Worm (Caenorhabditis elegans): Measurements from ENCODE around the gene F36G9.13.
A peak's percentile ranks its signal among the peaks of the same experiment; 100 is the strongest.

Gene F36G9.13

ce11 chrV:16000433-16000832 lies 17.3 kb downstream of the F36G9.13 start, which contains the start of gene nhr-50 (continued):
- TF ChIP-seq pag-3 (tag; optimal IDR thresholded peaks at IDR 0.05; ENCODE audit: borderline replicate concordance, insufficient read depth) (no peak), jun-1 (tag; optimal IDR thresholded peaks at IDR 0.05) (peak; percentile 93), nhr-19 (GFP tag; conservative IDR thresholded peaks at IDR 0.05) (no peak; the same call in 1 of the 2 replicates), nhr-12 (tag; optimal IDR thresholded peaks at IDR 0.05) (no peak), snu-23 (GFP tag; optimal IDR thresholded peaks at IDR 0.05) (peak; percentile 46), nhr-90 (tag; optimal IDR thresholded peaks at IDR 0.05; ENCODE audit: poor library complexity) (peak; percentile 36), ceh-90 (tag; optimal IDR thresholded peaks at IDR 0.05) (no peak), unc-62 (GFP tag; optimal IDR thresholded peaks at IDR 0.05) (no peak), fkh-8 (tag; optimal IDR thresholded peaks at IDR 0.05) (peak; percentile 88), mep-1 (tag; optimal IDR thresholded peaks at IDR 0.05) (peak; percentile 25), nhr-77 (tag; optimal IDR thresholded peaks at IDR 0.05) (peak; percentile 51), aly-2 (tag; optimal IDR thresholded peaks at IDR 0.05) (no peak), fkh-4 (tag; optimal IDR thresholded peaks at IDR 0.05; ENCODE audit: borderline replicate concordance) (no peak), vab-15 (tag; optimal IDR thresholded peaks at IDR 0.05) (no peak), grh-1 (GFP tag; IDR thresholded peaks at IDR 0.05) (no peak), unc-98 (GFP tag; IDR thresholded peaks at IDR 0.05) (no peak), fkh-10 (GFP tag; optimal IDR thresholded peaks at IDR 0.05) (no peak), aha-1 (tag; optimal IDR thresholded peaks at IDR 0.05) (no peak), lin-15B (tag; optimal IDR thresholded peaks at IDR 0.05) (no peak), ceh-63 (GFP tag; optimal IDR thresholded peaks at IDR 0.05) (no peak), mdl-1 (tag; optimal IDR thresholded peaks at IDR 0.05) (peak in 1 of 2 experiments; percentile 53), nhr-11 (tag; optimal IDR thresholded peaks at IDR 0.05) (no peak), elt-3 (tag; optimal IDR thresholded peaks at IDR 0.05) (peak in 1 of 6 experiments; percentile 21), egl-27 (tag; optimal IDR thresholded peaks at IDR 0.05) (peak in 1 of 2 experiments; percentile 26), tlp-1 (tag; optimal IDR thresholded peaks at IDR 0.05) (no peak), nhr-76 (tag; optimal IDR thresholded peaks at IDR 0.05) (no peak), hlh-4 (tag; optimal IDR thresholded peaks at IDR 0.05) (peak; percentile 80), irx-1 (tag; optimal IDR thresholded peaks at IDR 0.05) (no peak), pax-3 (tag; optimal IDR thresholded peaks at IDR 0.05) (peak; percentile 36), unc-86 (tag; optimal IDR thresholded peaks at IDR 0.05) (no peak), lsy-2 (tag; optimal IDR thresholded peaks at IDR 0.05) (peak; percentile 2 to 43), tbx-2 (tag; optimal IDR thresholded peaks at IDR 0.05) (peak; percentile 11), ces-1 (GFP tag; optimal IDR thresholded peaks at IDR 0.05) (no peak), nhr-85 (tag) (peak; percentile 85), rnt-1 (tag; optimal IDR thresholded peaks at IDR 0.05) (peak; percentile 10), mef-2 (tag; optimal IDR thresholded peaks at IDR 0.05) (no peak), snpc-4 (tag; optimal IDR thresholded peaks at IDR 0.05) (peak; percentile 5)

DNA sequence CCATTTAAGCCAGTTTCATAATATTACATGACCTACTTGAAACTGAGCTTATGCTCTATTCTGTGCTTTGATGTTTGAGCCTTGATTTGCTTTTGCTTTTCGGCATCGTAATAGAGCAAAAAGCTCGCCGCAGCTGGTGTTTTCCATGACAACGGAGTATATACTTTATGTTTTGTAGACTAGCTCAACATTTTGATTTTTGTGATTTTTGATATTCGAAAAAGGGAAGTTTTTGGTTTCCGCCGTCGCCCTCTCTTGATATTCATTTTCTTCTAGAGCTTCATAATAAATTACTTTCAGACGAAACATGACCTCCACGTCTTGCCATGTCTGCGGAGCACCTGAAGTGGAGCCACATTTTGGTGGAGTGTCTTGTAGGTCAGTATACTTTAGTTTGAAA lies 19.2 kb downstream of the F36G9.13 start, which contains the start of gene nhr-63:
TSS of gene nhr-63 (plus strand) at position 301 of the 400 bp plus-strand sequence.
- TF ChIP-seq elt-3 (tag; optimal IDR thresholded peaks at IDR 0.05), result no peak
- no peak for TF ChIP-seq fkh-4 (tag; optimal IDR thresholded peaks at IDR 0.05; ENCODE audit: borderline replicate concordance)
- TF ChIP-seq efl-1 (optimal IDR thresholded peaks at IDR 0.05), result no peak
- TF ChIP-seq efl-1 (GFP tag; optimal IDR thresholded peaks at IDR 0.05 in 1 of 2), result peak in 1 of 2 experiments; percentile 3
- TF ChIP-seq pag-3 (tag; optimal IDR thresholded peaks at IDR 0.05; ENCODE audit: borderline replicate concordance, insufficient read depth), result no peak

ce11 chrV:16007505-16007904 lies 24.4 kb downstream of the F36G9.13 start, which contains the start of gene str-231:
str-231 (minus strand) TSS chrV:16007605.
- peak; percentile 38 for TF ChIP-seq fkh-8 (tag; optimal IDR thresholded peaks at IDR 0.05)
- no peak for TF ChIP-seq efl-1 (optimal IDR thresholded peaks at IDR 0.05)
- TF ChIP-seq efl-1 (GFP tag; optimal IDR thresholded peaks at IDR 0.05 in 1 of 2), result peak in 1 of 2 experiments; percentile 45
- TF ChIP-seq nhr-20 (tag; optimal IDR thresholded peaks at IDR 0.05), result no peak

Data from whole organism, L1 larva.